Worm (Caenorhabditis elegans) whole organism, early embryonic: ENCODE results near the gene rbm-22.
A peak's percentile ranks its signal among the peaks of the same experiment; 100 is the strongest.

Experiments used
- B0310.2 ChIP-seq: sonication (generic microtip); optimal IDR thresholded peaks from 2 replicates; lab custom pipeline; 2016; ENCODE audit warnings: mild to moderate bottlenecking, missing genetic modification characterization, missing compliant biosample characterization
- F13C5.2 ChIP-seq: sonication (generic microtip); optimal IDR thresholded peaks from 2 replicates; lab custom pipeline; 2017; ENCODE audit warnings: mild to moderate bottlenecking, missing genetic modification characterization, inconsistent platforms, missing compliant biosample characterization
- aly-1 ChIP-seq: sonication (generic microtip); optimal IDR thresholded peaks from 2 replicates; lab custom pipeline; 2016; ENCODE audit warnings: missing genetic modification characterization, missing compliant biosample characterization
- ama-1 ChIP-seq: fragments of 150-350 bp; optimal IDR thresholded peaks from 2 replicates; lab custom pipeline; 2014
- ceh-13 ChIP-seq: fragments of 200-800 bp; sonication (Bioruptor generic); optimal IDR thresholded peaks from 2 replicates; lab custom pipeline; 2018; ENCODE audit warnings: mild to moderate bottlenecking, missing genetic modification characterization, missing compliant biosample characterization
- ceh-36 ChIP-seq: sonication (generic microtip); optimal IDR thresholded peaks from 2 replicates; lab custom pipeline; 2016; ENCODE audit warnings: missing genetic modification characterization, inconsistent platforms, missing compliant biosample characterization
- ets-7 ChIP-seq: sonication (generic microtip); optimal IDR thresholded peaks from 2 replicates; lab custom pipeline; 2016; ENCODE audit warnings: missing genotype, missing genetic modification characterization, missing compliant biosample characterization
- flt-1 ChIP-seq: fragments of 200-800 bp; sonication (Bioruptor generic); IDR thresholded peaks from 2 replicates; pipeline ENCODE4 v1.3.6; 2022; ENCODE audit warnings: missing genetic modification characterization, missing compliant biosample characterization
- hmbx-1 ChIP-seq: sonication (generic microtip); optimal IDR thresholded peaks from 2 replicates; lab custom pipeline; 2016; ENCODE audit warnings: mild to moderate bottlenecking, missing genetic modification characterization, missing compliant biosample characterization
- hmg-4 ChIP-seq: fragments of 200-800 bp; sonication (Bioruptor generic); optimal IDR thresholded peaks from 2 replicates; lab custom pipeline; 2018; ENCODE audit warnings: mild to moderate bottlenecking, missing genetic modification characterization, missing compliant biosample characterization
- hnd-1 ChIP-seq: sonication (generic microtip); optimal IDR thresholded peaks from 2 replicates; lab custom pipeline; 2016; ENCODE audit warnings: missing genetic modification characterization, missing compliant biosample characterization
- pes-1 ChIP-seq: fragments of 200-800 bp; sonication (Bioruptor generic); IDR thresholded peaks from 2 replicates; pipeline ENCODE4 v1.3.6; 2022; ENCODE audit warnings: missing genetic modification reagents, missing genetic modification characterization, missing compliant biosample characterization
- scrt-1 ChIP-seq: fragments of 200-800 bp; sonication (Bioruptor generic); IDR thresholded peaks from 2 replicates; pipeline ENCODE4 v1.3.6; 2022; ENCODE audit warnings: missing genetic modification characterization, missing compliant biosample characterization
- sea-1 ChIP-seq: fragments of 200-800 bp; sonication (Bioruptor generic); conservative IDR thresholded peaks from 2 replicates; pipeline ENCODE4 v1.3.6; 2022; ENCODE audit warnings: missing genetic modification characterization, missing compliant biosample characterization
- tbx-11 ChIP-seq: fragments of 200-800 bp; sonication (Bioruptor generic); IDR thresholded peaks from 2 replicates; pipeline ENCODE4 v1.3.6; 2022; ENCODE audit warnings: missing genetic modification characterization, missing compliant biosample characterization
- tbx-37 ChIP-seq: fragments of 200-800 bp; sonication (Bioruptor generic); conservative IDR thresholded peaks from 2 replicates; pipeline ENCODE4 v1.3.6; 2022; ENCODE audit warnings: missing genetic modification reagents, missing genetic modification characterization, missing compliant biosample characterization
- tra-4 ChIP-seq: sonication (generic microtip); optimal IDR thresholded peaks from 2 replicates; lab custom pipeline; 2017; ENCODE audit warnings: missing genetic modification characterization, missing compliant biosample characterization

The rbm-22 gene

ce11 chrIV:10864031-10864430, 2.8 kb downstream of the rbm-22 start, which contains the start of gene nish-1:
TSS of gene nish-1 (plus strand) at chrIV:10864331.
- TF ChIP-seq hmbx-1 (no peak), hmg-4 (GFP tag; lab: Kevin White, UChicago) (no peak), flt-1 (GFP tag; lab: Robert Waterston, UW) (no peak), B0310.2 (tag; lab: Kevin White, UChicago) (no peak), sea-1 (GFP tag; lab: Robert Waterston, UW) (no peak), ceh-36 (tag; lab: Kevin White, UChicago) (no peak), ets-7 (no peak), F13C5.2 (tag; lab: Kevin White, UChicago) (no peak), scrt-1 (GFP tag; lab: Robert Waterston, UW) (no peak), tbx-11 (GFP tag; lab: Robert Waterston, UW) (no peak), tbx-37 (GFP tag; lab: Robert Waterston, UW) (no peak), ceh-13 (GFP tag; lab: Kevin White, UChicago) (no peak), tra-4 (tag; lab: Kevin White, UChicago) (no peak), aly-1 (tag; lab: Kevin White, UChicago) (no peak), hnd-1 (tag; lab: Kevin White, UChicago) (no peak)

ce11 chrIV:10867370-10868146, 6.4 kb downstream of the rbm-22 start:
- TF ChIP-seq pes-1 (GFP tag; lab: Robert Waterston, UW): no peak
- TF ChIP-seq hnd-1 (tag; lab: Kevin White, UChicago): no peak
- TF ChIP-seq ets-7: no peak
- no peak for TF ChIP-seq tbx-37 (GFP tag; lab: Robert Waterston, UW)
- no peak for TF ChIP-seq hmg-4 (GFP tag; lab: Kevin White, UChicago)
- no peak for TF ChIP-seq aly-1 (tag; lab: Kevin White, UChicago)
- TF ChIP-seq ceh-13 (GFP tag; lab: Kevin White, UChicago): no peak
- TF ChIP-seq ceh-36 (tag; lab: Kevin White, UChicago): no peak
- no peak for TF ChIP-seq flt-1 (GFP tag; lab: Robert Waterston, UW)
- no peak for TF ChIP-seq B0310.2 (tag; lab: Kevin White, UChicago)
- TF ChIP-seq tbx-11 (GFP tag; lab: Robert Waterston, UW): no peak
- no peak for TF ChIP-seq sea-1 (GFP tag; lab: Robert Waterston, UW)
- TF ChIP-seq hmbx-1: no peak
- no peak for TF ChIP-seq ama-1 (lab: Kevin White, UChicago)
- no peak for TF ChIP-seq F13C5.2 (tag; lab: Kevin White, UChicago)
- no peak for TF ChIP-seq scrt-1 (GFP tag; lab: Robert Waterston, UW)

ce11 chrIV:10868629-10869251, 7.5 kb downstream of the rbm-22 start, which contains the start of gene F13E9.11:
TSS of gene F13E9.11 (minus strand) at chrIV:10869135.
- TF ChIP-seq ets-7: peak; percentile 51
- TF ChIP-seq tbx-11 (GFP tag; lab: Robert Waterston, UW): 0 out of 2 replicates have a peak, but pooled peaks have one; percentile 48
- peak; percentile 10 for TF ChIP-seq hmg-4 (GFP tag; lab: Kevin White, UChicago)
- no peak for TF ChIP-seq pes-1 (GFP tag; lab: Robert Waterston, UW)

- TF ChIP-seq hmg-4 (GFP tag; lab: Kevin White, UChicago): peak; percentile 21
- TF ChIP-seq flt-1 (GFP tag; lab: Robert Waterston, UW): 0 out of 2 replicates have a peak, but pooled peaks have one; percentile 43
- TF ChIP-seq B0310.2 (tag; lab: Kevin White, UChicago): no peak
- TF ChIP-seq F13C5.2 (tag; lab: Kevin White, UChicago): no peak
Observed at ce11 chrIV:10869642-10870041, 8.4 kb downstream of the rbm-22 start.

- TF ChIP-seq B0310.2 (tag; lab: Kevin White, UChicago): no peak
- no peak for TF ChIP-seq ets-7
- no peak for TF ChIP-seq pes-1 (GFP tag; lab: Robert Waterston, UW)
- TF ChIP-seq tbx-11 (GFP tag; lab: Robert Waterston, UW): no peak
- TF ChIP-seq ceh-36 (tag; lab: Kevin White, UChicago): no peak
- no peak for TF ChIP-seq tbx-37 (GFP tag; lab: Robert Waterston, UW)
Observed at ce11 chrIV:10870158-10870557, 9.0 kb downstream of the rbm-22 start.

ce11 chrIV:10874527-10874926, 13.3 kb downstream of the rbm-22 start, which contains the start of gene F13E9.12:
TSS of gene F13E9.12 (minus strand) at chrIV:10874627.
- no peak for TF ChIP-seq hnd-1 (tag; lab: Kevin White, UChicago)
- no peak for TF ChIP-seq ceh-13 (GFP tag; lab: Kevin White, UChicago)
- TF ChIP-seq scrt-1 (GFP tag; lab: Robert Waterston, UW): no peak
- no peak for TF ChIP-seq aly-1 (tag; lab: Kevin White, UChicago)
- TF ChIP-seq tbx-11 (GFP tag; lab: Robert Waterston, UW): no peak
- TF ChIP-seq pes-1 (GFP tag; lab: Robert Waterston, UW): no peak
- no peak for TF ChIP-seq ets-7
- TF ChIP-seq ama-1 (lab: Kevin White, UChicago): no peak
- TF ChIP-seq flt-1 (GFP tag; lab: Robert Waterston, UW): no peak
- TF ChIP-seq B0310.2 (tag; lab: Kevin White, UChicago): no peak
- TF ChIP-seq hmg-4 (GFP tag; lab: Kevin White, UChicago): no peak
- no peak for TF ChIP-seq tbx-37 (GFP tag; lab: Robert Waterston, UW)
- no peak for TF ChIP-seq F13C5.2 (tag; lab: Kevin White, UChicago)

ce11 chrIV:10876844-10877243, 15.6 kb downstream of the rbm-22 start, which contains the start of gene fipr-14:
TSS of gene fipr-14 (plus strand) at chrIV:10877144.
- TF ChIP-seq ceh-36 (tag; lab: Kevin White, UChicago) (no peak), scrt-1 (GFP tag; lab: Robert Waterston, UW) (no peak), ceh-13 (GFP tag; lab: Kevin White, UChicago) (no peak), tbx-11 (GFP tag; lab: Robert Waterston, UW) (no peak), tra-4 (tag; lab: Kevin White, UChicago) (no peak), B0310.2 (tag; lab: Kevin White, UChicago) (no peak), hmg-4 (GFP tag; lab: Kevin White, UChicago) (no peak), sea-1 (GFP tag; lab: Robert Waterston, UW) (no peak), ets-7 (no peak), tbx-37 (GFP tag; lab: Robert Waterston, UW) (no peak), hmbx-1 (no peak), aly-1 (tag; lab: Kevin White, UChicago) (no peak), flt-1 (GFP tag; lab: Robert Waterston, UW) (no peak), pes-1 (GFP tag; lab: Robert Waterston, UW) (no peak)
